Worm (Caenorhabditis elegans): Measurements from ENCODE around the gene flp-24.

The flp-24 gene

DNA sequence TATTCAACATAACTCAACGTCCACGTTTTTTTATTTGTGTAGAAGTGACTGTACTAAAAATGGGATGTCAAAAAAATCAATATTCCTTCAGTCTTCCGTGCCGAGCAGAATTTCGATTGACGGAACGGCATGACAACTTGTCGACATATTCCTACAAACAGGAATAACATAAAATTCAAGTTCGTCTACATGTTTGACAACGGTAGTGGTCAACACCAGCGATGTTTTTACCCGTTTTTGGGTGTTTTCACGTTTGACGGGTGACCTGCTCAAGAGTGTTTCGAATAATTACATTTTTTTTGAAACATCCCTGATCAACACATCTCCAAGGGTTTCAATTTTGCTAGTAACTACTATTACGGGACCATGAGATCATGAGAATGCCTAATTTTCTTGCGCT lies 33.0 kb upstream of the flp-24 start, which contains the start of gene W02B3.7:
TSS of gene W02B3.7 (minus strand) at position 101 of the 400 bp plus-strand sequence.
- TF ChIP-seq nhr-77 (tag; optimal IDR thresholded peaks at IDR 0.05) (no peak), nhr-237 (tag; optimal IDR thresholded peaks at IDR 0.05) (no peak), ceh-28 (tag; optimal IDR thresholded peaks at IDR 0.05) (no peak), mdl-1 (tag; optimal IDR thresholded peaks at IDR 0.05) (no peak), nfya-1 (tag; optimal IDR thresholded peaks at IDR 0.05; ENCODE audit: insufficient read depth) (no peak), egl-27 (tag; optimal IDR thresholded peaks at IDR 0.05) (no peak), unc-39 (tag; optimal IDR thresholded peaks at IDR 0.05) (no peak), nhr-23 (tag; optimal IDR thresholded peaks at IDR 0.05) (no peak), snpc-4 (tag; optimal IDR thresholded peaks at IDR 0.05) (no peak), egl-5 (tag; optimal IDR thresholded peaks at IDR 0.05) (no peak), ceh-82 (tag; optimal IDR thresholded peaks at IDR 0.05) (no peak), nhr-11 (tag; optimal IDR thresholded peaks at IDR 0.05) (no peak)

DNA sequence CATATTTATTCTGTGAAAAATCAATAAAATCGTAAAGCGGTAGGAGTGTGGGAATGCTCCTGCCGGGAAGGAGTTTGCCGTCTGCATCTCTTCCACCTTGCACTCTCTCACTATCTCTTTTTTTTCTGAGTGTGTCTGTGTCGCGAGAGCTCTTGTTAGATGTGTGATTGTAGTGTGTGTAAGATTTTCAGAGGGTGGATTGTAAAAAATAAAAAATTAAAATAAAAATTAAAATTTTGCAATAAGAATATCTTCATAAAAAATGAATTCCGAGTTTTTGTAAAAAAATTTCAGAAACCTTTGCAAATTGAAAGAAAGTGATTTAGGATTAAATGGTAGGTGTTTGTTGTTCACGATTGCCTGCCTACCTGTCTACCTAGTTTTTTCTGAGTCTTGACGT lies 28.5 kb upstream of the flp-24 start, which contains the start of gene sel-15:
TSS of gene sel-15 (minus strand) at position 101 of the 400 bp plus-strand sequence.
- TF ChIP-seq aly-2 (tag; optimal IDR thresholded peaks at IDR 0.05) (no peak), nhr-43 (tag; optimal IDR thresholded peaks at IDR 0.05; ENCODE audit: poor library complexity, severe bottlenecking) (no peak)

DNA sequence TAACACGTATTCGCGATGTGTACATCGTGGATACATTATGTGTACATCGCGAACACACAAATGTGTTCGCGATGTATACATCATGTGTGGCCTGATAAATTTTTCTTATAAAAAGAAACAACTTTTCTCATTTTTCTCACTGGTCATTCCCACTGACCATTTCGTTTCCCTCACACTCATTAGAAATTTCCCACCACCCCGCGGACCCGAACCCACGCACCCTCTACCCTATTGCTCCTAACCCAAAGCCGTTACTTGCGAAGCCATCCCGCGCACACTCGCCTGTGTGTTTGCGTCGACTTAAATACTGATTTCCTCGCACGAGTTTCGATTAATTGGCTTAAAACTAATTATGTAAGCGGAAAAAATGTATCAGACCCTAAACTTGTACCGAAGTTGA lies 26.1 kb upstream of the flp-24 start:
- TF ChIP-seq ceh-28 (tag; optimal IDR thresholded peaks at IDR 0.05) (no peak), nhr-25 (tag; optimal IDR thresholded peaks at IDR 0.05) (no peak), fkh-2 (tag; optimal IDR thresholded peaks at IDR 0.05) (no peak), tbx-2 (tag; optimal IDR thresholded peaks at IDR 0.05) (no peak), ceh-82 (tag; optimal IDR thresholded peaks at IDR 0.05) (no peak), nhr-67 (tag; optimal IDR thresholded peaks at IDR 0.05) (no peak), daf-12 (tag; optimal IDR thresholded peaks at IDR 0.05) (no peak), nhr-12 (tag; optimal IDR thresholded peaks at IDR 0.05) (no peak), ZK546.5 (tag; optimal IDR thresholded peaks at IDR 0.05) (no peak), unc-39 (tag; optimal IDR thresholded peaks at IDR 0.05) (no peak), nhr-77 (tag; optimal IDR thresholded peaks at IDR 0.05) (no peak), sea-2 (GFP tag; optimal IDR thresholded peaks at IDR 0.05) (no peak), egl-5 (tag; optimal IDR thresholded peaks at IDR 0.05) (no peak), nfya-1 (tag; optimal IDR thresholded peaks at IDR 0.05; ENCODE audit: insufficient read depth) (no peak), unc-62 (GFP tag; optimal IDR thresholded peaks at IDR 0.05) (no peak), lin-39 (tag; optimal IDR thresholded peaks at IDR 0.05) (no peak), R02D3.7 (tag; optimal IDR thresholded peaks at IDR 0.05) (no peak), nhr-76 (tag; optimal IDR thresholded peaks at IDR 0.05) (no peak)

DNA sequence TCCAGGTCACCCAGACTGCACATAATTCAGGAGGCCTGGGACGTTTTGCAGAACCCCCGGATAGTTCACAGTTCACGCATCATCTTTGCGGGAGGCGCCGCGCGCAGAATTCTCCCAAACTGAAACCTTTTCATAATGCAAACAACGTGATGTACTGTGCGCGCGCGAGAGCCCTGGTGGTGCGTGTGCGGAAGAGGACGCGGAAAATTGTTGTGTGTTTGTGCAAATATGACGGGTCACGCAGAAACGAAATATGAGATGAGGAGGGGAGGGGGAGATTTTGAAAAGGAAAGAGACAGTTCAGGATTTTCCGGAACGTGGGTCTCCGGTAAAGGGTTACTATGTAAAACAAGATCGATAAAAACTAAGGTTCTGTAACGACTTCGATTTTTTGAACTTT lies 14.9 kb upstream of the flp-24 start:
- TF ChIP-seq elt-2 (tag; optimal IDR thresholded peaks at IDR 0.05), result no peak
- no peak for TF ChIP-seq ZK546.5 (tag; optimal IDR thresholded peaks at IDR 0.05)
- no peak for TF ChIP-seq skn-1 (tag; optimal IDR thresholded peaks at IDR 0.05)
- TF ChIP-seq ceh-9 (tag; optimal IDR thresholded peaks at IDR 0.05), result no peak
- no peak for TF ChIP-seq ztf-11 (tag; optimal IDR thresholded peaks at IDR 0.05)
- TF ChIP-seq aly-2 (tag; optimal IDR thresholded peaks at IDR 0.05), result no peak
- no peak for TF ChIP-seq unc-62 (GFP tag; optimal IDR thresholded peaks at IDR 0.05)

DNA sequence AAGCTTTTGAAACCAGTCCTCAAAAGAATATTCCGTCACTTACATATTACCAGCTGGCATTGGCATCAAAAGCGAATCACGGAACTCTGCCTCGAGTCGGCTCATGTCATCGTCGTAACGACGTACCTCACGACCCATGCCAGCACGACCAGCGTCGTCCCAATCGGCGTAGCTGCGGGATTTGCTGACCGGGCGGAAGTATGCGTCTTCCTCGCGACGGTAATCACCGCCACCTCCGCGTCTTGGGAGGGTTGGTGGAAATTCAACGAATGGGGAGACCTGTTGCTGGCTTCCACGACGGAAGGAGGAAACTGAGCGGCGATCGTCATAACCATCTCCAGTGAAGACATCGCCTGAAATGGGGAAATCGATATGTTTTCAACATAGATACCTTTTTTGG lies 3.2 kb downstream of the flp-24 start:
- TF ChIP-seq lsy-12 (tag; optimal IDR thresholded peaks at IDR 0.05) (no peak), egl-27 (tag; optimal IDR thresholded peaks at IDR 0.05) (no peak), nhr-12 (tag; optimal IDR thresholded peaks at IDR 0.05) (no peak), ztf-11 (tag; optimal IDR thresholded peaks at IDR 0.05) (no peak), ceh-16 (tag; optimal IDR thresholded peaks at IDR 0.05) (no peak), mml-1 (tag; optimal IDR thresholded peaks at IDR 0.05) (no peak), ceh-9 (tag; optimal IDR thresholded peaks at IDR 0.05) (no peak), skn-1 (tag; optimal IDR thresholded peaks at IDR 0.05) (no peak), unc-39 (tag; optimal IDR thresholded peaks at IDR 0.05) (no peak), ztf-4 (tag; optimal IDR thresholded peaks at IDR 0.05) (no peak), nhr-23 (tag; optimal IDR thresholded peaks at IDR 0.05) (no peak), fkh-10 (GFP tag; optimal IDR thresholded peaks at IDR 0.05) (no peak), pqm-1 (tag; optimal IDR thresholded peaks at IDR 0.05) (no peak), ama-1 (optimal IDR thresholded peaks at IDR 0.05) (no peak), pha-4 (tag; optimal IDR thresholded peaks at IDR 0.05) (no peak), tbx-2 (tag; optimal IDR thresholded peaks at IDR 0.05) (no peak), nhr-43 (tag; optimal IDR thresholded peaks at IDR 0.05; ENCODE audit: poor library complexity, severe bottlenecking) (no peak)
